Worm (Caenorhabditis elegans) whole organism, L4/young adult: Measurements from ENCODE around the gene nhr-252.

Experiments used
- W03F9.2 ChIP-seq: fragments of 150-350 bp; optimal IDR thresholded peaks from 2 replicates; lab custom pipeline; 2014; ENCODE audit warnings: missing biosample characterization, missing genetic modification characterization
- dao-5 ChIP-seq: sonication (generic microtip); optimal IDR thresholded peaks from 2 replicates; lab custom pipeline; 2016; ENCODE audit warnings: missing genotype, missing genetic modification characterization, moderate library complexity, missing compliant biosample characterization
- him-1 ChIP-seq: sonication (generic microtip); optimal IDR thresholded peaks from 2 replicates; lab custom pipeline; 2016; ENCODE audit warnings: missing genotype, missing genetic modification reagents, missing genetic modification characterization, missing compliant biosample characterization

The nhr-252 gene

DNA sequence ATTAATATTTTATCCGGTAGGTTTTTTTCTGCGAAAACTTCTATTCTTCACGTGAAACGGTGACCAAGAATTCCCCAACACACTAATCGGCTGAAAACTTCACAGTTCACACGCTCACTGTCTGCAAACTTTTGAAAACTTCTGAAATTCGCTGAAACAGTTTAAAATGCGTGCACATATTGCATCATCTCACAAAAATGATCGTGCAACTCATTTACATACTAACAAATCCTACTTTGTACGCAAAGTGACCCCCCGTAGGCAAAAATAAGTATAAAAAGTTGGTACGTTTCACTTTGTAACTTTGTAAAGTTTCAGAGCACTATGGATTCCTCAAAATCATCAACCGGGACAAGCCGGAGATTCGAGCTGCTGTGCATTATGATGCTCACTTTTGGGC, 16.0 kb upstream of the nhr-252 start, which contains the start of gene ZK6.6:
Gene ZK6.6 (plus strand): TSS at position 301 of the 400 bp plus-strand sequence.
- TF ChIP-seq W03F9.2 (tag; lab: Kevin White, UChicago) (no peak), him-1 (tag; lab: Kevin White, UChicago) (no peak), dao-5 (tag; lab: Kevin White, UChicago) (no peak)

DNA sequence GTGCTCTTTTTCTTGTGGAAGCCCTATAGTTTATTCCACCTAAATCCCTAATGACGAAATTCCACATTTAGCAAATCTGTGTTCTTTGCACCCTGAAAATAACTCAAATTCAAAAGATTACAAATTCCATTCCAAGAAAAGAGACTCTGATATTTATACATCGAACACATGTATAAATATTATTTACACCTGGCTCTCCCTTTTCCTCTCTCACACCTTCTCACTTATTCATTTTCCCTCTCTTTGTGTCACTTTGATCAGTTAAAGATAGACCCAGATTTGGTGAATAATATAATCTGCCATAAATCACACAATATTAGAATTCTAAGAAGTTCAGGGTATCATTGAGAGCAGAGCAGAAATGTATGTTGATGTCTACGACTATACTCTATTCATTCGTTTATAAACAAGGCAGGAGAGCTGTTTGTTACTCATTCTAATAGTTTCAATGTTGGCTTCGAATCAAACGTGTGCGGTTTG, 12.2 kb upstream of the nhr-252 start, which contains the start of gene nhr-254:
Gene nhr-254 (plus strand): TSS at position 430 of the 480 bp plus-strand sequence.
- TF ChIP-seq dao-5 (tag; lab: Kevin White, UChicago), result no peak
- TF ChIP-seq W03F9.2 (tag; lab: Kevin White, UChicago), result no peak
- TF ChIP-seq him-1 (tag; lab: Kevin White, UChicago), result no peak

DNA sequence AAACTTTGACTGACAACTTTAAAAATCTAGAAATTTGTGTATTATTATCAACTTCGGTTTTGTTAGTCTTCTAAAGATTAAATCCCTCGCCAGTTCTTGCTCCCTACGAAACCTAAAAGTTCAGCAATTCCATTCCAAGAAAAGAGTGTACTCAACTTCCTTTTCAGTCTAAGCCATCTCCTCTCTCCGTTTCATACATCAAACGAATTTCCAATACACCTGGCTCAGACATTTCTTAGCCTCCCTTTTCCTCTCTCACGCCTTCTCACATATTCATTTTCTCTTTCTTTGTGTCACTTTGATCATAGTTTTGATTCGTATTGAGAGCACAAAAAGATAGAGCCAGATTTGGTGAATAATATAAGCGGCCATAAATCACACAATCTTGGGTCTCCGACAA, 8.1 kb upstream of the nhr-252 start, which contains the start of gene nhr-253:
Gene nhr-253 (plus strand): TSS at position 285 of the 400 bp plus-strand sequence.
- no peak for TF ChIP-seq dao-5 (tag; lab: Kevin White, UChicago)
- no peak for TF ChIP-seq W03F9.2 (tag; lab: Kevin White, UChicago)
- no peak for TF ChIP-seq him-1 (tag; lab: Kevin White, UChicago)

DNA sequence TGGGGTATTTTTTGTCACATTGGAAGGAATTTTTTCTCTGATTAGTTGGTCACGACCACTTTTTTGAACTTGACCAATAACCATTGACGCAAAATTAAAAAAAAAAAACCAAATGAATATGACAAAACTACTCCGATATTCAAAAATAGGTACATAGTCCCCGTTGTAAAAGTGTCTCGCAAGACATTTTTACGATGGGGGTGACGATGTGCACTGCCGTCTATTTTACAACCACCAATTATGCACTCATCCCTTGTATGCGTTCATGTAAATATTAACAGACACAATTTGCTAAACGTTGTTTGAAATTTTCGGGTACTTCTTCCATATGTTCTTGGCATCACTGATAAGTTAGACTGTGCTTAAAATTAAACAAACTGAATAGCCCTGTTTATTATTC, 4.7 kb upstream of the nhr-252 start, which contains the start of gene scl-27:
Gene scl-27 (plus strand): TSS at position 301 of the 400 bp plus-strand sequence.
- TF ChIP-seq him-1 (tag; lab: Kevin White, UChicago), result no peak
- TF ChIP-seq dao-5 (tag; lab: Kevin White, UChicago), result no peak
- no peak for TF ChIP-seq W03F9.2 (tag; lab: Kevin White, UChicago)

DNA sequence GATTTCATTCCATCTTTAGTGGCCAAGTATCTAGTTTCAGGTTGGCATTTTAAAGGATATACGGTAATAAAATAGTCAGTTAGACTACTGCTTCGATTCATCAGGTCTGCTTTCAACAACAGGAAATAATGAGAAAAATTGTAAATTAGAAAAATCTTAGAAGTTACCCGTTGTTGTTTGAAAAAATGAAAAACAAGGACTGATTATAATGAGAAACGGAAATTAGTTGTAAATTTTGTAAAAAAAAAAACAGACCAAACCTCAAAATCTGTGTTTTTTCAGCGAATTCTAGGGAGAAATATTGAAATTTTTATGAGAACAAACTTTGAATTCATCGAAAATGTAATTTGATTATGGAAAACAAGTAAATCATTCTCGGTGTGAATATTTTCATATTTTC, 1.4 kb upstream of the nhr-252 start, which contains the start of gene srh-62:
Gene srh-62 (minus strand): TSS at position 101 of the 400 bp plus-strand sequence.
- TF ChIP-seq W03F9.2 (tag; lab: Kevin White, UChicago), result no peak
- TF ChIP-seq dao-5 (tag; lab: Kevin White, UChicago), result no peak
- TF ChIP-seq him-1 (tag; lab: Kevin White, UChicago), result no peak

DNA sequence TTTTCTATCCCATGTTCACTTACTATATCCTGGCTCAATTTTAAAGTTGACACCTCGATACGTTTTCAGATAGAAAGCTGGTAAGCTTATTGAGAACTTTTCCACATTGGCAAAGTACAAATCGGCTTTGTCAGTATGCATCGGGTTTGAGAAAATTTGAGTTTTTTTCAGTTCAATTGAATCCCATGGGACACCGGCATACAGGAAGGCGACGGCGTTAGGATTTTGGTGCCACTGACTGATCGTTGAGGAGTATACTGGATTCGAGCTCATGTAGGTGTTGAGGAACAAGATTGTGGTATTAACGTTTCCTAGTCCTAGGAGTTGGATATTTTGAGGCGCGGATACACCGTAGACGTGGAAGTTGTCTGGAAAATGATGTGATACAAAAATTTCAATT, 8.4 kb downstream of the nhr-252 start:
- TF ChIP-seq dao-5 (tag; lab: Kevin White, UChicago), result no peak
- TF ChIP-seq W03F9.2 (tag; lab: Kevin White, UChicago), result no peak
- TF ChIP-seq him-1 (tag; lab: Kevin White, UChicago), result no peak

DNA sequence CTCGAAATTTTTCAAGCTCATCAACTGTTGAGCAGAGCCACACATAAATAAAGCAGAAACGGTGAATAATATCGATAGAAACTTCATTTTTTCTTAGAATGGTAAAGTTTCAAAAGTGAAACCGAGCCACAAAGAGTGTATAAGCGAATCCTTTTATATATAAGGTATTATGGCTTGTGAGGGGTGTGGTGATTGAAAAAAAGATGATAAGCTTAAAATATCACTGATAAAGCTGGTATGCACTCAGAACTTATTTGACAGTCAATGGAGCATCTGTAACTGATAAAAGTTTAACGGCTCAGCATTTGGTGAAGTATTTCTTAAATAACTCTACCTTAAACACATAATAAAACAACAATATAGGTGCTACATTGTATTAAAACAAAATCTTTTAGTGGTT, 10.2 kb downstream of the nhr-252 start, which contains the start of gene dod-19:
Gene dod-19 (minus strand): TSS at position 130 of the 400 bp plus-strand sequence.
- no peak for TF ChIP-seq him-1 (tag; lab: Kevin White, UChicago)
- TF ChIP-seq dao-5 (tag; lab: Kevin White, UChicago), result no peak
- no peak for TF ChIP-seq W03F9.2 (tag; lab: Kevin White, UChicago)

DNA sequence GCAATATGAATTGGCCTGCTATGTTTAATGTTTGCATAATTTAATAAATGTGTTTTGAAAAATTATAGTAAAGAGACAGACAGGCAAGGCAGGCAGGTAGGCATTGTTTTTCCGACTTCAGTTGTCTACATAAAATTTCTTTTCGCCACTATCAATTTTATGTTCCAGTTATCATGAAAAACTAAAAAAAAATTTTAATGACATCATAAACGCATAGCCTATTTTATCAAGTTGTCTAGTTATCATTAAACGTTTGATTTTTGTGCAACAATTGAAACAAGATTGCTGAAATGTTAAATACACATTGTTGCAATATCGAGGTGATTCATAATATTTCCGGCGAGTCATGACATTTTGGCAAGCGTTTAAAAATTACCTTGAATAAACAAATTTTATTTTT, 10.7 kb downstream of the nhr-252 start:
- TF ChIP-seq W03F9.2 (tag; lab: Kevin White, UChicago) (no peak), him-1 (tag; lab: Kevin White, UChicago) (no peak), dao-5 (tag; lab: Kevin White, UChicago) (no peak)

DNA sequence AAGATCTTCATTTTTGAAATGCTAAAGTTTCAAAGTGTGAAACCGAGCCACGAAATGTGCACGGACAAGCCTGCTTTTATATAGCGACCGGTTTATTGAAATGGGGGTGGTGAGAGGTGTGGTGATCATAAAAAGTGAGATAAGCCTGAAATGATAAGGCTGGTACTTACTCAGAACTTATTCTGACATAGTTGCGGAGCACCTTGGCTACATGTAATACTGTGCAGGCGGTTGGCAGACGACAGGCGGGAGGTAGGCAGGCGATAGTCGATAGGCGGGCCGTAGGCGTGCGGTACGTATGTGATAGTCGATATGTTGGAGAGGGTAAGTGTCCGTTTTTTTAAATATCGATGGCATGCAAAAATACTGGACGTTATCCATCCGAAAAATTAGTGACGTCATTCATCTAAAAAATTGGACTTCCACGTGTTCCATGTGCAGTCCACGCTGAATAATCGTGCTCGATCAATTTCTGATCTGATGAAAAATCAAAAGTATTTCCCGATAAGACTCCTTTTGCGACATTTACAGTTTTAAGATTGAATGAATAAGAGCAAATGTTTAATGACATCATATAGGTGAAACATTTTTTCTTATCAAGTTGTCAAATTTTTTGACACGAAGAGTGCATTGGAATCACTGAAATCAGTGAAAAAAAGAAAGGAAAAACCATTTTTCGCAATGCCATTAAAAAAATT, 13.4 kb downstream of the nhr-252 start, which contains the start of gene irg-8:
Gene irg-8 (minus strand): TSS at position 51 of the 698 bp plus-strand sequence.
- no peak for TF ChIP-seq W03F9.2 (tag; lab: Kevin White, UChicago)
- TF ChIP-seq dao-5 (tag; lab: Kevin White, UChicago), result no peak
- no peak for TF ChIP-seq him-1 (tag; lab: Kevin White, UChicago)

DNA sequence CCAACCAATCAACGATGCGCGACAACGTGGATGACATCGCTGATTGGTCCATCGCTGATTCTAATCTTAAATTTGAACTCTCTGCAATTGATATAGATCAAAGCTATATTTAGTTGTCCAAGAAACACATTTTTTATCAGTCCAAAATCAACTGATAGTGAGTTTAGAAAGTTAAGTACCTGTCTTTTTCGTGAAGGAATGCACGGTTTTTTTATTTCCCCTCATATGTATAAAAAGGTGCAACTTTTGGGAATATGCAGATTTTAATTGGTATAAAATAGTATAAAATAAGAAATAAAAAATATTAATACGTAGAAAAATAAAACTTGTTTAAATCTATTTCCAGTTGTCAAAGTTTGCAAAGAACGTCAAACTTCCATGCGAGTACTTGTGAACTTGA, 14.0 kb downstream of the nhr-252 start, which contains the start of gene Y39D8A.1:
Gene Y39D8A.1 (plus strand): TSS at position 301 of the 400 bp plus-strand sequence.
- TF ChIP-seq dao-5 (tag; lab: Kevin White, UChicago), result no peak
- no peak for TF ChIP-seq W03F9.2 (tag; lab: Kevin White, UChicago)
- TF ChIP-seq him-1 (tag; lab: Kevin White, UChicago), result no peak

DNA sequence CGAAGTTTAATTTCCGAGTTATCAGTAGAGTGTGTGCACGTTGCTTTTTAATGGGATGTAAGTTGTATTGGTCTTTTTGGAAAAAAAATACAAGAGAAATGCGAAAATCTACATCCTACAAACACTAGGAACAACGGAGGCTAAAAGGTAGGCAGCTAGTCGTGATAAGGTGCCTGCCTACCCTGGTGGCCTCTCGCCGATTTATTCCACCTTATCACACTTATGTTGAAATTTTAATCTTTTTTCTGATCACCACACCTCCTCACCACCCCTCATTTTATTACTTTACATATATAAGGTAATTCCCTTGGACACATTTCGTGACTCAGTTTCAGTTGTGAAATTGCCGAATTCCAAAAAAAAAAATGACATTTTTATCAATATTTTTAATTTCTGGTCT, 17.7 kb downstream of the nhr-252 start, which contains the start of gene dod-20:
Gene dod-20 (plus strand): TSS at position 301 of the 400 bp plus-strand sequence.
- TF ChIP-seq W03F9.2 (tag; lab: Kevin White, UChicago), result no peak
- TF ChIP-seq dao-5 (tag; lab: Kevin White, UChicago), result no peak
- no peak for TF ChIP-seq him-1 (tag; lab: Kevin White, UChicago)

DNA sequence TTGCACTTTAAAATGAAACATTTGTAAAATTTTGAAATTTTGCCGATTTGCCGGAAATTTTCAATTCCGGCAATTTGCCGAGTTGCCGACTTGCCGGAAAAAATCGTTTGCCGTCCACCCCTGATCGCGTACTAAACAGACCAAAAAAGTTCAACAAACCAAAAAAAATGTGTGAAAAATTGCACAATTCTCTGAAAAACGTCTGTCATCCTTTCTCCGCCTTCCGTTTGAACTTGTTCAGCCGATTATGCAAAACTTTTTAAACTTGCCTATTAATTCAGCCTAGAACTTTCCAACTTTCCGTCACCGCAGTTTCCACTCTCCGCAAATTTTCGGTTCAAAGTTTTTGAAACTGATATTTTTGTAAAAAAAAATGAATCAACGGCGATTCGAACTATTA, 19.7 kb downstream of the nhr-252 start, which contains the start of gene B0554.5:
Gene B0554.5 (plus strand): TSS at position 301 of the 400 bp plus-strand sequence.
- TF ChIP-seq W03F9.2 (tag; lab: Kevin White, UChicago), result no peak
- TF ChIP-seq dao-5 (tag; lab: Kevin White, UChicago), result no peak
- no peak for TF ChIP-seq him-1 (tag; lab: Kevin White, UChicago)

DNA sequence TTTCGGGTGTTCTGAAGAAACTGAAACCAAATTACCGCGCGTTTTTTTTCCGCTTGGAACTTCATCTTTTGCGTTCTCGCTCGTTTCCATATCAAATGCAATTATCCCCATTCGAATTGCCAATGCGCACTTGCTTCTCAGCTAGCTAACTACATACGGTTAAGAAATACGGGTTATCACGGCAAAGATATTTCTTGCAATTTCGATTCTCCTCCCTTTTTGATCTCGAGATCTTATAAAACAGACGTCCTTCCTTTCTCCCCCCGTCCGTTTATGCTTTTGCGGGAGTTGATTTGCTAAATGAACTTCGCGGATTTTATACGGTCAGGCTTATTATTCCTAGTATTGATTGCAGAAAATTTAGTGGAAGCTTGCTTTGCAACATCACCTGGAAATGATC, 24.4 kb downstream of the nhr-252 start, which contains the start of gene B0554.4:
Gene B0554.4 (plus strand): TSS at position 301 of the 400 bp plus-strand sequence.
- TF ChIP-seq him-1 (tag; lab: Kevin White, UChicago), result no peak
- TF ChIP-seq dao-5 (tag; lab: Kevin White, UChicago), result no peak
- TF ChIP-seq W03F9.2 (tag; lab: Kevin White, UChicago), result no peak
